Worm (Caenorhabditis elegans): ENCODE results near the gene Y54E2A.4.

Y54E2A.4 gene

ce11 chrII:14752187-14752959 is 2.0 kb upstream of the Y54E2A.4 start, which contains the start of gene smg-9 (continued):
- TF ChIP-seq F57A8.1 (GFP tag; optimal IDR thresholded peaks at IDR 0.05) (no peak), snpc-3.4 (tag; optimal IDR thresholded peaks at IDR 0.05) (no peak), madf-10 (tag; optimal IDR thresholded peaks at IDR 0.05) (no peak), die-1 (tag; optimal IDR thresholded peaks at IDR 0.05) (no peak), B0261.1 (tag; optimal IDR thresholded peaks at IDR 0.05) (no peak), ztf-3 (GFP tag; optimal IDR thresholded peaks at IDR 0.05) (no peak), rec-8 (tag; optimal IDR thresholded peaks at IDR 0.05) (no peak), lag-1 (GFP tag; IDR thresholded peaks at IDR 0.05) (no peak), hlh-26 (GFP tag; conservative IDR thresholded peaks at IDR 0.05) (no peak), F22D6.2 (tag; optimal IDR thresholded peaks at IDR 0.05) (no peak), gei-17 (GFP tag; optimal IDR thresholded peaks at IDR 0.05) (no peak), dpl-1 (GFP tag; optimal IDR thresholded peaks at IDR 0.05) (peak; percentile 7), F39B2.1 (GFP tag; IDR thresholded peaks at IDR 0.05) (no peak), mes-4 (tag; optimal IDR thresholded peaks at IDR 0.05) (no peak), nhr-27 (tag; optimal IDR thresholded peaks at IDR 0.05) (no peak), nfya-1 (tag; optimal IDR thresholded peaks at IDR 0.05; ENCODE audit: borderline replicate concordance, insufficient read depth) (no peak), Y53F4B.3 (GFP tag; IDR thresholded peaks at IDR 0.05) (no peak), fkh-3 (tag; optimal IDR thresholded peaks at IDR 0.05) (no peak), attf-6 (GFP tag; IDR thresholded peaks at IDR 0.05) (no peak), Y67H2A.10 (GFP tag; conservative IDR thresholded peaks at IDR 0.05) (no peak), dox-1 (GFP tag; IDR thresholded peaks at IDR 0.05) (no peak), cebp-2 (GFP tag; IDR thresholded peaks at IDR 0.05) (no peak), Y53G8AR.9 (GFP tag; conservative IDR thresholded peaks at IDR 0.05) (peak; percentile 67), C06A6.2 (GFP tag; conservative IDR thresholded peaks at IDR 0.05) (no peak), xnd-1 (tag; optimal IDR thresholded peaks at IDR 0.05) (peak; percentile 71), ztf-6 (GFP tag; IDR thresholded peaks at IDR 0.05) (no peak), mcd-1 (GFP tag; IDR thresholded peaks at IDR 0.05) (no peak), lin-54 (GFP tag; optimal IDR thresholded peaks at IDR 0.05) (peak; percentile 27), ceh-79 (tag; optimal IDR thresholded peaks at IDR 0.05) (no peak), mxl-1 (tag; optimal IDR thresholded peaks at IDR 0.05) (no peak), K11D2.4 (GFP tag; IDR thresholded peaks at IDR 0.05) (no peak), F23B12.7 (tag; optimal IDR thresholded peaks at IDR 0.05; ENCODE audit: insufficient read depth) (no peak), snpc-4 (GFP tag; optimal IDR thresholded peaks at IDR 0.05) (no peak), snpc-4 (tag; optimal IDR thresholded peaks at IDR 0.05) (no peak), snpc-1.3 (tag; optimal IDR thresholded peaks at IDR 0.05; ENCODE audit: insufficient read depth) (peak; percentile 13), ztf-18 (tag; optimal IDR thresholded peaks at IDR 0.05) (no peak), attf-3 (GFP tag; conservative IDR thresholded peaks at IDR 0.05) (no peak), lin-26 (GFP tag; IDR thresholded peaks at IDR 0.05) (no peak), T26A5.8 (tag; optimal IDR thresholded peaks at IDR 0.05) (no peak), let-526 (GFP tag; IDR thresholded peaks at IDR 0.05) (no peak), B0336.3 (GFP tag; IDR thresholded peaks at IDR 0.05) (no peak), hmg-20 (GFP tag; IDR thresholded peaks at IDR 0.05) (no peak), F33H1.4 (GFP tag; IDR thresholded peaks at IDR 0.05) (peak; percentile 75), hsf-1 (GFP tag; IDR thresholded peaks at IDR 0.05) (peak; percentile 32; the same call in 1 of the 2 replicates), bed-1 (GFP tag; IDR thresholded peaks at IDR 0.05) (no peak), egrh-3 (GFP tag; IDR thresholded peaks at IDR 0.05) (no peak), nhr-179 (tag; optimal IDR thresholded peaks at IDR 0.05) (no peak), athp-1 (tag; optimal IDR thresholded peaks at IDR 0.05) (no peak)
